Worm (Caenorhabditis elegans) whole organism, L1 larva: ENCODE results near the gene mboa-6.

ENCODE experiments used
- hlh-4 ChIP-seq: sonication (generic microtip); optimal IDR thresholded peaks from 2 replicates; lab custom pipeline; 2016; ENCODE audit warnings: mild to moderate bottlenecking, missing genetic modification characterization, missing compliant biosample characterization
- jun-1 ChIP-seq: fragments of 150-350 bp; optimal IDR thresholded peaks from 2 replicates; lab custom pipeline; 2014; ENCODE audit warnings: missing biosample characterization, missing genetic modification reagents, missing genetic modification characterization
- nhr-11 ChIP-seq: fragments of 150-350 bp; optimal IDR thresholded peaks from 2 replicates; lab custom pipeline; 2014; ENCODE audit warnings: missing biosample characterization, missing genetic modification characterization
- pag-3 ChIP-seq: sonication (generic microtip); optimal IDR thresholded peaks from 2 replicates; lab custom pipeline; 2017; ENCODE audit warnings: missing genetic modification characterization, mild to moderate bottlenecking, missing compliant biosample characterization, antibody characterized with exemption, borderline replicate concordance; ENCODE audit not compliant: insufficient read depth

ce11 chrIII:1943488-1943887, 18.3 kb downstream of the mboa-6 start, which contains the start of gene F53A3.1:
- TF ChIP-seq jun-1 (tag; lab: Kevin White, UChicago), result no peak
- TF ChIP-seq hlh-4 (tag; lab: Kevin White, UChicago), result no peak
- TF ChIP-seq pag-3, result no peak
- no peak for TF ChIP-seq nhr-11 (tag; lab: Kevin White, UChicago)
